Fruit fly (Drosophila melanogaster): ENCODE results near the gene CG1172.

- TF ChIP-seq sage (GFP tag; optimal IDR thresholded peaks at IDR 0.05) (no peak), CG32264 (GFP tag; optimal IDR thresholded peaks at IDR 0.05) (no peak), HLH106 (tag; optimal IDR thresholded peaks at IDR 0.05) (no peak), h (GFP tag; optimal IDR thresholded peaks at IDR 0.05) (no peak), Abd-B (GFP tag; optimal IDR thresholded peaks at IDR 0.05) (no peak), lola (GFP tag; optimal IDR thresholded peaks at IDR 0.05) (no peak), rgr (GFP tag; optimal IDR thresholded peaks at IDR 0.05) (no peak), Dfd (GFP tag; optimal IDR thresholded peaks at IDR 0.05) (no peak), usp (GFP tag; optimal IDR thresholded peaks at IDR 0.05) (no peak), Hr83 (GFP tag; optimal IDR thresholded peaks at IDR 0.05; ENCODE audit: poor library complexity, severe bottlenecking) (no peak), Myc (optimal IDR thresholded peaks at IDR 0.05) (no peak), sv (GFP tag; optimal IDR thresholded peaks at IDR 0.05) (no peak), brk (GFP tag; optimal IDR thresholded peaks at IDR 0.05) (no peak)
These were observed 45.0 kb downstream of the CG1172 start for dm6 chr3R:5438750-5439149.
